Worm (Caenorhabditis elegans): ENCODE data around the gene srr-7.

The srr-7 gene

DNA sequence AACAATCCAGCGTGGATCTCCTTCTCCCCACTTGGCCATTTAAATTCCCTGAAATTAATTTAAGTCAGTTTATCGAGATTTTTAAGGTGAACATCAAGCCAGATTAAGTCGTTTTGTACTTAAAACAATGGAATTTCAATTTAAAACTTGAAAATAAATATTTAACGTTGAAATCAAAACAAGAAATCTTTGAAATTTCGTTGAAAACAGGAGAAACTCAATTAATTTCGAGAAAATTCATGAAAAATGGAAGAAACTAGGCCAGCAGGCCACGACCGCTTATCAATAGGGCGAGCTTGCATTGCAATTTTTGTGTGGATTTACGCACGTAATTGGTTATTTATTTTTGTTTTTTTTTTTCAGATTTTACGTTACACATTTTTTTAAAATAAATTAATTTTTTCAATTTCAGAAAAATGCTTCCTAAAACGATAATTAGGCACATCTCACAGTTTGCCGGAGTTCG lies 42.7 kb upstream of the srr-7 start, which contains the start of the genes ahsa-1 and C01G10.7 (continued):
- TF ChIP-seq efl-1 (GFP tag; optimal IDR thresholded peaks at IDR 0.05) (peak; percentile 57), tlf-1 (GFP tag; optimal IDR thresholded peaks at IDR 0.05) (peak; percentile 86), T26A5.8 (tag; optimal IDR thresholded peaks at IDR 0.05) (no peak), ztf-6 (GFP tag; IDR thresholded peaks at IDR 0.05) (peak; percentile 83), pbrm-1 (GFP tag; IDR thresholded peaks at IDR 0.05) (peak; percentile 87; the same call in 1 of the 2 replicates), nfya-1 (tag; optimal IDR thresholded peaks at IDR 0.05; ENCODE audit: borderline replicate concordance, insufficient read depth) (no peak), ZK185.1 (tag; optimal IDR thresholded peaks at IDR 0.05; ENCODE audit: poor library complexity, severe bottlenecking) (peak; percentile 97), hsf-1 (GFP tag; IDR thresholded peaks at IDR 0.05) (peak; percentile 97), ceh-58 (GFP tag; IDR thresholded peaks at IDR 0.05) (no peak), dpl-1 (GFP tag; optimal IDR thresholded peaks at IDR 0.05) (no peak), ccch-3 (GFP tag; optimal IDR thresholded peaks at IDR 0.05) (peak; percentile 30), B0336.3 (GFP tag; IDR thresholded peaks at IDR 0.05) (no peak), nfyb-1 (GFP tag; IDR thresholded peaks at IDR 0.05) (no peak; the same call in 1 of the 2 replicates), lin-35 (GFP tag; optimal IDR thresholded peaks at IDR 0.05) (no peak), repo-1 (tag; optimal IDR thresholded peaks at IDR 0.05) (no peak), athp-1 (tag; optimal IDR thresholded peaks at IDR 0.05) (peak; percentile 86), madf-6 (GFP tag; IDR thresholded peaks at IDR 0.05) (peak; percentile 79), C17E4.6 (GFP tag; IDR thresholded peaks at IDR 0.05) (peak; percentile 48; the same call in 1 of the 2 replicates), ztf-3 (GFP tag; optimal IDR thresholded peaks at IDR 0.05) (no peak), tbp1 (GFP tag; optimal IDR thresholded peaks at IDR 0.05) (no peak), Y53G8AR.9 (GFP tag; conservative IDR thresholded peaks at IDR 0.05) (peak; percentile 76; the same call in 1 of the 2 replicates), rec-8 (tag; optimal IDR thresholded peaks at IDR 0.05) (peak; percentile 74 to 82), hmg-1.2 (GFP tag; IDR thresholded peaks at IDR 0.05) (peak; percentile 51; the same call in 1 of the 2 replicates), ztf-18 (tag; optimal IDR thresholded peaks at IDR 0.05) (peak; percentile 74), ceh-40 (GFP tag; IDR thresholded peaks at IDR 0.05) (no peak), F22D6.2 (tag; optimal IDR thresholded peaks at IDR 0.05) (peak; percentile 52), akir-1 (GFP tag; optimal IDR thresholded peaks at IDR 0.05) (peak; percentile 31), lin-54 (GFP tag; optimal IDR thresholded peaks at IDR 0.05) (peak; percentile 82), mxl-1 (tag; optimal IDR thresholded peaks at IDR 0.05) (no peak), atf-7 (tag; optimal IDR thresholded peaks at IDR 0.05) (peak; percentile 63), hlh-12 (tag; optimal IDR thresholded peaks at IDR 0.05) (no peak), die-1 (tag; optimal IDR thresholded peaks at IDR 0.05) (no peak), attf-3 (GFP tag; conservative IDR thresholded peaks at IDR 0.05) (peak; percentile 69), sea-2 (GFP tag; IDR thresholded peaks at IDR 0.05) (no peak), sptf-2 (GFP tag; optimal IDR thresholded peaks at IDR 0.05) (peak; percentile 41), D2030.7 (GFP tag; IDR thresholded peaks at IDR 0.05) (peak; percentile 88), F37B4.10 (GFP tag; IDR thresholded peaks at IDR 0.05) (no peak), nhr-120 (GFP tag; IDR thresholded peaks at IDR 0.05) (no peak), K12H6.12 (tag; optimal IDR thresholded peaks at IDR 0.05) (peak; percentile 70)

ce11 chrV:15087207-15087706 lies 40.8 kb upstream of the srr-7 start, which contains the start of the genes C01G10.15 and C01G10.6:
Gene C01G10.15, minus strand, starts transcription at chrV:15087307.
Gene C01G10.6, plus strand, starts transcription at chrV:15087656.
- TF ChIP-seq K11D2.4 (GFP tag; IDR thresholded peaks at IDR 0.05) = no peak
- no peak for TF ChIP-seq cebp-1 (GFP tag; IDR thresholded peaks at IDR 0.05)
- TF ChIP-seq cebp-1 (tag; optimal IDR thresholded peaks at IDR 0.05) = no peak
- no peak for TF ChIP-seq nhr-90 (tag; optimal IDR thresholded peaks at IDR 0.05)
- no peak for TF ChIP-seq F10E7.11 (tag; optimal IDR thresholded peaks at IDR 0.05)
- TF ChIP-seq B0035.1 (tag; optimal IDR thresholded peaks at IDR 0.05) = no peak
- TF ChIP-seq B0019.2 (GFP tag; conservative IDR thresholded peaks at IDR 0.05) = no peak
- no peak for TF ChIP-seq repo-1 (tag; optimal IDR thresholded peaks at IDR 0.05)
- no peak for TF ChIP-seq lsl-1 (GFP tag; optimal IDR thresholded peaks at IDR 0.05)
- no peak for TF ChIP-seq lir-1 (GFP tag; conservative IDR thresholded peaks at IDR 0.05)
- no peak for TF ChIP-seq madf-8 (GFP tag; conservative IDR thresholded peaks at IDR 0.05)
- no peak for TF ChIP-seq sdz-38 (tag; optimal IDR thresholded peaks at IDR 0.05)
- no peak for TF ChIP-seq ztf-3 (GFP tag; optimal IDR thresholded peaks at IDR 0.05)
- TF ChIP-seq unc-62 (GFP tag; optimal IDR thresholded peaks at IDR 0.05) = no peak
- no peak for TF ChIP-seq ztf-18 (tag; optimal IDR thresholded peaks at IDR 0.05)

Measured in whole organism, young adult.